Worm (Caenorhabditis elegans): Measurements from ENCODE around the gene srv-31.
"Not testable (repeated sequence)": the region's sequence is repeated elsewhere in the genome, so short reads cannot be mapped to it uniquely, and the experiment has no call there.

Gene srv-31

DNA sequence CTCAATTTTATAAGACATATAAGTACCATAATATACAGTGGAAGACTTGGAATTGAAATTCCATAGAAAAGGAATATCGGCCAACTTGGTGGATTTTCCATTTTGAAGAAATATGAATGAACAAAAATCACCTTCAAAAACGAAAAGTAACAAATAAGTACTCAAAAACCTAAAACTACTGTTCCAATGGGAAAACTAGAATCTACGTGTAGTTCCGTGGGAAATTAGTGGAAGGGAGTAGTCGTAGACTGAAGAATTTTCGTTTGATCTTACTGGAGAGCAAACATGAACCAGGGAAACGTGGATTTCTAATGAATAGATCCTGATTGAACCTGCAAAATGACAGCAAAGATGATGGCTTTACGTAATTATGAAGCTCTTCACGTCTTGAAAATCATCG lies at the start of gene srv-31:
Gene srv-31, minus strand, starts transcription at position 101 of the 400 bp plus-strand sequence.
- no peak for TF ChIP-seq T22C8.4 (GFP tag; IDR thresholded peaks at IDR 0.05)
- TF ChIP-seq ref-1 (GFP tag; conservative IDR thresholded peaks at IDR 0.05), result no peak
- no peak for TF ChIP-seq klf-2 (GFP tag; conservative IDR thresholded peaks at IDR 0.05)
- no peak for TF ChIP-seq flt-1 (GFP tag; IDR thresholded peaks at IDR 0.05)
- no peak for TF ChIP-seq ztf-23 (GFP tag; IDR thresholded peaks at IDR 0.05)
- TF ChIP-seq med-1 (GFP tag; optimal IDR thresholded peaks at IDR 0.05; ENCODE audit: insufficient read depth), result no peak
- TF ChIP-seq ztf-29 (GFP tag; IDR thresholded peaks at IDR 0.05), result no peak
- no peak for TF ChIP-seq tab-1 (GFP tag; IDR thresholded peaks at IDR 0.05)
- TF ChIP-seq cog-1 (tag; optimal IDR thresholded peaks at IDR 0.05), result no peak

- TF ChIP-seq T22C8.4, ztf-29, flt-1 (GFP tag; IDR thresholded peaks at IDR 0.05): not testable (repeated sequence)
Measured at ce11 chrIV:6317357-6317756, 45.5 kb upstream of the srv-31 start, which contains the start of gene Y73B6BL.12. Gene Y73B6BL.12, minus strand, starts transcription at chrIV:6317457.

DNA sequence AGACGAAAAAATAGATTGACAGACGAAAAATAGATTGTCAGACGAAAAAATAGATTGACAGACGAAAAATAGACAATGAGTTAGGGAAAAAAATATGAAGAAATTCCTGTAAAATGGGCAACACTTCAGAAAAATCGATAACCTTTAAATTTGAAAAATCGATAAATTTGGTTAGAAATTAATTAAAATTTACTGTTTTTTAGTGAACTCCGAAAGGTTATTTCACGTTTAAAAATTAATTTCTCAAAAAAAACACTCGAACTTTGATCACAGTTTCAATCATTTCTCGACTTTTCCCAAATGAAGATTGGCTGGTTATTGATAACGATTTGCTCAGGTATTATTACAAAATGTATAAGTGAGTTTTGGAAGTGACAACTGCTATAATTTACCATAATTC lies 35.6 kb upstream of the srv-31 start, which contains the start of gene csp-2:
Gene csp-2, plus strand, starts transcription at position 301 of the 400 bp plus-strand sequence.
- TF ChIP-seq ztf-23 (GFP tag; IDR thresholded peaks at IDR 0.05), result no peak
- TF ChIP-seq klf-2 (GFP tag; conservative IDR thresholded peaks at IDR 0.05), result no peak
- TF ChIP-seq med-1 (GFP tag; optimal IDR thresholded peaks at IDR 0.05; ENCODE audit: insufficient read depth), result no peak
- no peak for TF ChIP-seq ref-1 (GFP tag; conservative IDR thresholded peaks at IDR 0.05)
- no peak for TF ChIP-seq flt-1 (GFP tag; IDR thresholded peaks at IDR 0.05)
- TF ChIP-seq cog-1 (tag; optimal IDR thresholded peaks at IDR 0.05), result no peak
- TF ChIP-seq ztf-29 (GFP tag; IDR thresholded peaks at IDR 0.05), result no peak
- TF ChIP-seq tab-1 (GFP tag; IDR thresholded peaks at IDR 0.05), result no peak
- no peak for TF ChIP-seq T22C8.4 (GFP tag; IDR thresholded peaks at IDR 0.05)

DNA sequence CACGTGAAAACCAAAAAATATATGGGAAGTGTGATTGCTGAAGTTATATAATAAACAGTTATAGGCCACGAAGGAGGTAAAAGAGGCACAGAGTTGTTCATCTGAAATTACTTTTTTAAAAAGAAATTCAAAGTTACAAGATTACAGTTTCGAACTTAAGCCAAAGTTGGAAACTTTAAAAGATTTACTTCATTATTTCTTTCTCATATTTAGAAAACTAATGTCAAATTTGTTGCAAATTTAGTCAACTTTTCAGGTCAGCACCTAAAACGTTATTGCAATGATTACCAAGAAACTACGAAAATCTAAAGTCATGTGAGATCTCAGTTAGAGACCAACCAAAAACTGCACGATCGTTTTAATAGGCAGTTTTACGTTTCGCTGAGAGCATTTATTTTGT lies 31.8 kb upstream of the srv-31 start, which contains the start of gene srv-25:
Gene srv-25, minus strand, starts transcription at position 101 of the 400 bp plus-strand sequence.
- TF ChIP-seq klf-2 (GFP tag; conservative IDR thresholded peaks at IDR 0.05) (no peak), ztf-23 (GFP tag; IDR thresholded peaks at IDR 0.05) (no peak), flt-1 (GFP tag; IDR thresholded peaks at IDR 0.05) (no peak), tab-1 (GFP tag; IDR thresholded peaks at IDR 0.05) (no peak), ztf-29 (GFP tag; IDR thresholded peaks at IDR 0.05) (no peak), cog-1 (tag; optimal IDR thresholded peaks at IDR 0.05) (no peak), T22C8.4 (GFP tag; IDR thresholded peaks at IDR 0.05) (no peak), med-1 (GFP tag; optimal IDR thresholded peaks at IDR 0.05; ENCODE audit: insufficient read depth) (no peak), ref-1 (GFP tag; conservative IDR thresholded peaks at IDR 0.05) (no peak)

- TF ChIP-seq flt-1 (GFP tag; IDR thresholded peaks at IDR 0.05), result no peak
- TF ChIP-seq ztf-23 (GFP tag; IDR thresholded peaks at IDR 0.05), result no peak
- TF ChIP-seq klf-2 (GFP tag; conservative IDR thresholded peaks at IDR 0.05), result no peak
- TF ChIP-seq ztf-29 (GFP tag; IDR thresholded peaks at IDR 0.05), result no peak
- no peak for TF ChIP-seq med-1 (GFP tag; optimal IDR thresholded peaks at IDR 0.05; ENCODE audit: insufficient read depth)
- no peak for TF ChIP-seq tab-1 (GFP tag; IDR thresholded peaks at IDR 0.05)
- TF ChIP-seq ref-1 (GFP tag; conservative IDR thresholded peaks at IDR 0.05), result no peak
- TF ChIP-seq cog-1 (tag; optimal IDR thresholded peaks at IDR 0.05), result no peak
- no peak for TF ChIP-seq T22C8.4 (GFP tag; IDR thresholded peaks at IDR 0.05)
Measured at ce11 chrIV:6301764-6302163, 29.9 kb upstream of the srv-31 start, which contains the start of gene srv-26. Gene srv-26, minus strand, starts transcription at chrIV:6301864.

- no peak for TF ChIP-seq tab-1 (GFP tag; IDR thresholded peaks at IDR 0.05)
- no peak for TF ChIP-seq ztf-29 (GFP tag; IDR thresholded peaks at IDR 0.05)
- TF ChIP-seq ref-1 (GFP tag; conservative IDR thresholded peaks at IDR 0.05), result no peak
- no peak for TF ChIP-seq ztf-23 (GFP tag; IDR thresholded peaks at IDR 0.05)
- no peak for TF ChIP-seq cog-1 (tag; optimal IDR thresholded peaks at IDR 0.05)
- no peak for TF ChIP-seq med-1 (GFP tag; optimal IDR thresholded peaks at IDR 0.05; ENCODE audit: insufficient read depth)
- TF ChIP-seq flt-1 (GFP tag; IDR thresholded peaks at IDR 0.05), result no peak
- no peak for TF ChIP-seq T22C8.4 (GFP tag; IDR thresholded peaks at IDR 0.05)
- TF ChIP-seq klf-2 (GFP tag; conservative IDR thresholded peaks at IDR 0.05), result no peak
Measured at ce11 chrIV:6299523-6299922, 27.7 kb upstream of the srv-31 start.

DNA sequence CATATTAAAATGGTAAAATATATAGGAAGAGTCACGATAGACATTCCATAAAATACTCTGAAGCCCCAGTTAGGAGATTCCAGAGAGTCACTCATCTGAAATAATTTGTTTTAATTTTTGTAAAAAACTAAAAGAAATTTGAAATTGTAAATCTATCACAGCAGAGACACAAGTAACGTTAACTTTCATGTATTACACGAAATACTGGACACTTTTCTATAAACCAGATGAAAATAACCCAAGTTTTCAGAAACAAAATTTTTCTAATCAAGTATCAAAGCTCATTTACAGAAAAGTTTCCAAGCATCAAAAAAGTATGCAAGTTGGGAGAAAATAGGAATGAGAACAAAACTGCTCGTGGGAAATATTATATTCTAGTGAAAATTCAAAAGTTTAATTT lies 26.4 kb upstream of the srv-31 start, which contains the start of gene srv-27:
Gene srv-27, minus strand, starts transcription at position 101 of the 400 bp plus-strand sequence.
- TF ChIP-seq klf-2 (GFP tag; conservative IDR thresholded peaks at IDR 0.05) (no peak), tab-1 (GFP tag; IDR thresholded peaks at IDR 0.05) (no peak), ztf-23 (GFP tag; IDR thresholded peaks at IDR 0.05) (no peak), med-1 (GFP tag; optimal IDR thresholded peaks at IDR 0.05; ENCODE audit: insufficient read depth) (no peak), cog-1 (tag; optimal IDR thresholded peaks at IDR 0.05) (no peak), ztf-29 (GFP tag; IDR thresholded peaks at IDR 0.05) (no peak), ref-1 (GFP tag; conservative IDR thresholded peaks at IDR 0.05) (no peak), T22C8.4 (GFP tag; IDR thresholded peaks at IDR 0.05) (no peak), flt-1 (GFP tag; IDR thresholded peaks at IDR 0.05) (no peak)

DNA sequence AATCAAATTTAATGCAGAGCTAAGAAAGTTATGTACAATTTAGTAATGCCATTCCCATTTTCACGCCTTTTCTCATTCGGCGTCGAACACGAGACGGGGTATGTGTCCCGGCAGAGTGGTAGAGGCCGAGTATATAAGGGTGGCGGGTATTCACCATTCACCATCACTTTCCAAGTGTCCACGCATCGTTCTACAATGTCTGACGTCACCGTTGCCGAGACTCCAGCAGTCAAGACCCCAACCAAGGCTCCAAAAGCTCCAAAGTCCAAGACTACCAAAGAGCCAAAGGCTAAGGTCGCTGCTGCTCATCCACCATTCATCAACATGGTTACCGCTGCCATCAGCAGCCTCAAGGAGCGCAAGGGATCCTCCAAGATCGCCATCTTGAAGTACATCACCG lies 22.3 kb upstream of the srv-31 start, which contains the start of gene hil-2:
Gene hil-2, plus strand, starts transcription at position 160 of the 400 bp plus-strand sequence.
- TF ChIP-seq flt-1 (GFP tag; IDR thresholded peaks at IDR 0.05) (peak; percentile 75; the same call in 1 of the 2 replicates), ref-1 (GFP tag; conservative IDR thresholded peaks at IDR 0.05) (no peak)

ce11 chrIV:6290741-6291140 lies 18.9 kb upstream of the srv-31 start, which contains the start of gene srv-24:
Gene srv-24, minus strand, starts transcription at chrIV:6290841.
- TF ChIP-seq ref-1 (GFP tag; conservative IDR thresholded peaks at IDR 0.05) (no peak), ztf-23 (GFP tag; IDR thresholded peaks at IDR 0.05) (no peak), med-1 (GFP tag; optimal IDR thresholded peaks at IDR 0.05; ENCODE audit: insufficient read depth) (no peak), T22C8.4 (GFP tag; IDR thresholded peaks at IDR 0.05) (no peak), cog-1 (tag; optimal IDR thresholded peaks at IDR 0.05) (no peak), flt-1 (GFP tag; IDR thresholded peaks at IDR 0.05) (no peak), klf-2 (GFP tag; conservative IDR thresholded peaks at IDR 0.05) (no peak), ztf-29 (GFP tag; IDR thresholded peaks at IDR 0.05) (no peak), tab-1 (GFP tag; IDR thresholded peaks at IDR 0.05) (no peak)

- no peak for TF ChIP-seq ref-1 (GFP tag; conservative IDR thresholded peaks at IDR 0.05)
- no peak for TF ChIP-seq ztf-23 (GFP tag; IDR thresholded peaks at IDR 0.05)
- TF ChIP-seq ztf-29 (GFP tag; IDR thresholded peaks at IDR 0.05), result no peak
- no peak for TF ChIP-seq klf-2 (GFP tag; conservative IDR thresholded peaks at IDR 0.05)
- TF ChIP-seq tab-1 (GFP tag; IDR thresholded peaks at IDR 0.05), result no peak
- TF ChIP-seq T22C8.4 (GFP tag; IDR thresholded peaks at IDR 0.05), result no peak
Measured at ce11 chrIV:6284277-6284676, 12.5 kb upstream of the srv-31 start, which contains the start of gene ops-1. Gene ops-1, minus strand, starts transcription at chrIV:6284377.
